Fruit fly (Drosophila melanogaster) Kc167 (cell line): ENCODE results near the gene Swt1.

Experiments used
- Myc ChIP-seq: fragments of >200 bp; optimal IDR thresholded peaks from 2 replicates; lab custom pipeline; 2017; ENCODE audit warnings: missing external identifiers
- Sin3A ChIP-seq: fragments of >200 bp; optimal IDR thresholded peaks from 2 replicates; lab custom pipeline; 2018; ENCODE audit warnings: missing external identifiers
- h ChIP-seq: fragments of >200 bp; optimal IDR thresholded peaks from 3 replicates; lab custom pipeline; 2018; ENCODE audit warnings: missing external identifiers
- insv ChIP-seq: fragments of >200 bp; optimal IDR thresholded peaks from 3 replicates; lab custom pipeline; 2018; ENCODE audit warnings: missing external identifiers
- psq ChIP-seq: fragments of >200 bp; optimal IDR thresholded peaks from 2 replicates; lab custom pipeline; 2017; ENCODE audit warnings: missing external identifiers
- ttk ChIP-seq: sonication (Bioruptor generic); optimal IDR thresholded peaks from 2 replicates; lab custom pipeline; 2017; ENCODE audit warnings: missing external identifiers

The Swt1 gene

DNA sequence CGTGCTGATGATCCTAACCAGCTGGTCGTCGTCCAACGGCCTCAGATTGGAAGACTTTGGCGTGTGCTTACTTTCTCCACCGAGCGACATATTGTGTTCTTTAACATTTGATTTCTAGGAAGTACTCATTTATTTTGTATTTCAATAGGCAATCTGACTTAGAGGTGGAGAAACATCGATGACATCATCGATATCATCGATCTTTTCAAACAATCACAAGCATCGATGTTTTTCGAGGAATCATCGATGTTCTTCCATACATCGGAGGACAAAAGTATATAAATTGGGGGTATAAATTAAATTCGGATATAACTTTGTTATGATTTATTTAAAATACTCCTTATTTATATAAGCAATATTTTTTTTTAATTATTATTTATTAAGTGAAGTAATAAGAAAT lies at the start of gene Swt1:
Swt1 (minus strand) TSS at position 177 of the 400 bp plus-strand sequence.
- no peak for TF ChIP-seq insv (lab: Kevin White, UChicago)
- no peak for TF ChIP-seq Myc (lab: Kevin White, UChicago)
- TF ChIP-seq ttk (lab: Kevin White, UChicago) = no peak
- TF ChIP-seq Sin3A (lab: Kevin White, UChicago) = no peak
- no peak for TF ChIP-seq psq (lab: Kevin White, UChicago)
- no peak for TF ChIP-seq h

DNA sequence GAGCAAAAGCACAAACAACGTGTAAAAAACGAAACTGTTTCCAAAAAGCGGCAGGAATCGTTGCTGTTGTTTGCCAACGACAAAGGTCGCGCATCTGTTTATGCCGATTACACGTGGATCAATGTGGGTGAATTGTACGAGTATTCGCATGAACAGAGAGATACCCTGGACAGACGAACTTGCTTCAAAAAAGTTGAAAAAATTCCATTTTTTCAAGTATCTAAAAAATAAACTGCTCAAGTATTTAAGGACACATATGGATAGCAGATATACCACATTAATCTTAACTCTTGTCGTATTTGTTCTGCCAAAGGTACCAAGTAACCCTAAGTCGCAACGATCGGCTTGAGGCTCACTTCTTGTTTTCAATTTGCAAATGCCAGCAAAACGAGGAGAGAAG lies 49.6 kb upstream of the Swt1 start:
- TF ChIP-seq Myc (lab: Kevin White, UChicago) (no peak), Sin3A (lab: Kevin White, UChicago) (no peak), ttk (lab: Kevin White, UChicago) (no peak), insv (lab: Kevin White, UChicago) (no peak), psq (lab: Kevin White, UChicago) (no peak), h (no peak)

dm6 chrX:18138297-18138696 lies 48.0 kb upstream of the Swt1 start, which contains the start of gene CG43229:
TSS of gene CG43229 (plus strand) at chrX:18138542.
- no peak for TF ChIP-seq insv (lab: Kevin White, UChicago)
- TF ChIP-seq ttk (lab: Kevin White, UChicago) = no peak
- TF ChIP-seq psq (lab: Kevin White, UChicago) = no peak
- TF ChIP-seq h = no peak
- no peak for TF ChIP-seq Sin3A (lab: Kevin White, UChicago)

DNA sequence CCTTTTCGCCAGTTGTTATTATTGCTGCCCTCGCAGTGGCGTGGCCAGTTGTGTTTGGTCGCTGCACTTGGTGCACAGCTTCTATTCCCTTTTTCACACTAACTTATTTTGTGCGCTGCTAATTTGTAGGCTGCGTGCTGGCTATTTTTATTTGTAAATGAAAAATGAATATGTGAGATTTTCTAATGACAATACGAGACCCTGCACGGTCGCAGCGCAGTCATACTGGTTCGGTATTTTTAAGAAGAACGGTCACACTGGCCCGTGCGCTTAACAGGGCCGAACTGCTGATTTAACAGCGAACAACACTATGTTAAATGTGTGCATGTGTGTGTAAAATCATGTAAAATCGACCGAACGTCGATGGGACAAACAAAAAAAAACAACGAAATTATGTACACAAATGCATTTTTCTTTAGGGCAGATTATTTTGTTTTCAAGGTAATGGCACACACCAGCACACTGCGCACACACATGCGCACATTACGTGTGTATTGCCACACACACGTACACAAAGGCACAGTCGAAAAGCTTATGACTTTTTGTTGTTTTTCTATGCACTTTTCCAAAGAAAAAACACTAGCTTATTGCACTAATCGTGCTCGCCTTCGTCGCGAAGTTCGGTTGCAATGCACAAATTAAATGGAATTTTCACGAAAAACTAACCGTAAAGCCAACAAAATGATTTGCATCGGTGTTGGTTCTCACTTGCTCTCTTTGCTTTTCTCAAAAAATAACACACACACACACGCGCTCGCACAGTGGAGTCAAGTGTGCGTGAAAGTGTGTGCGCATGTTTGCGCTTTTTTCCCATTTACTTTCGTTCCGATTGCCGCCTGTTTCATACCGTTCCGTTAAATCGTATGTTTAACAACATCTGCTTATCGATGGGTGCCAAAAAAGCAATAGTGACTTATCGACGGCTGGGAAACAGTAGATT lies 46.9 kb upstream of the Swt1 start, which contains the start of gene ari-1:
ari-1 (minus strand) TSS at position 875 of the 940 bp plus-strand sequence.
- no peak for TF ChIP-seq insv (lab: Kevin White, UChicago)
- no peak for TF ChIP-seq psq (lab: Kevin White, UChicago)
- TF ChIP-seq h = no peak
- TF ChIP-seq ttk (lab: Kevin White, UChicago) = no peak
- no peak for TF ChIP-seq Sin3A (lab: Kevin White, UChicago)
- TF ChIP-seq Myc (lab: Kevin White, UChicago) = no peak

DNA sequence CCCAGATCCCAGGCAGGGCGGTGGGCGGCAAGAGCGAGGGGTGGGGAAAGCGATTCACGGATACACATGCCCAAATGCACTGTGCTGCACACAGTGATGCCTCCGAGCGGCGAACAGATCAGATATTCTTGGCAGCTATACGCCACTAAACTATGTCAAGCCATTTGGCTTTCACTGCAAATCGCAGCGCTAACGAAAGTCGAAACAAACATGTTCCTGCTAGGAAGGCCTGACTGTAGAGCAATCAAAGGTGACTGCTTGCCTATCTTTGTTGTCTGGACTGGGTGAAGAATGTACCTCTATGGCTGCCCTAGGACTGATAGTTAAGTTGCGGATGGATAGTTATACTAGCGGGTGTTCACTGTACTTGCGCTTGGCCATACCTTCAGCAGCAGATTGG lies 45.8 kb upstream of the Swt1 start:
- TF ChIP-seq insv (lab: Kevin White, UChicago) (no peak), h (no peak), Sin3A (lab: Kevin White, UChicago) (no peak), ttk (lab: Kevin White, UChicago) (peak; percentile 40)

- TF ChIP-seq psq (lab: Kevin White, UChicago) = no peak
Measured at dm6 chrX:18130168-18130567, 39.9 kb upstream of the Swt1 start, which contains the start of gene CG43133. TSS of gene CG43133 (minus strand) at chrX:18130178.

DNA sequence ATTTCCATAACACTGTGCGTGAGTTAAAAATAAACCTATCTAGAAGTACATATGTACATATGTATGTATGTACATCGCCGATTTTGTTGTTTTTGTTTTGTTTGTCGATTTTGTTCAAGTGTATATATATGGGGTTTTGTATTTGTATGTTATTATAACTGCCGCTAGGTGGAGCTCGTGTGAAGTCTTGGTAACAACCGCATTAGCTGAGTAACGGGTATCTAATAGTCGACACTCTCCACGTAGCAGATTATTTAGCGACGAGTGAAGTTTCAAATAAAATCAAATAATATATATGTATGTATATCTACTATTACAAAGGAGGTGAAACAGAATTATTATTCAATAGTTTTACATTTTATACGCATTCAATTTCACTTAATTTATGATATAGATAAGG lies 39.0 kb upstream of the Swt1 start:
- TF ChIP-seq h (no peak), insv (lab: Kevin White, UChicago) (no peak), ttk (lab: Kevin White, UChicago) (no peak), Myc (lab: Kevin White, UChicago) (no peak), psq (lab: Kevin White, UChicago) (no peak), Sin3A (lab: Kevin White, UChicago) (no peak)

- no peak for TF ChIP-seq insv (lab: Kevin White, UChicago)
- TF ChIP-seq Sin3A (lab: Kevin White, UChicago) = no peak
- TF ChIP-seq Myc (lab: Kevin White, UChicago) = no peak
- no peak for TF ChIP-seq psq (lab: Kevin White, UChicago)
- no peak for TF ChIP-seq ttk (lab: Kevin White, UChicago)
Measured at dm6 chrX:18125520-18125919, 35.2 kb upstream of the Swt1 start.

DNA sequence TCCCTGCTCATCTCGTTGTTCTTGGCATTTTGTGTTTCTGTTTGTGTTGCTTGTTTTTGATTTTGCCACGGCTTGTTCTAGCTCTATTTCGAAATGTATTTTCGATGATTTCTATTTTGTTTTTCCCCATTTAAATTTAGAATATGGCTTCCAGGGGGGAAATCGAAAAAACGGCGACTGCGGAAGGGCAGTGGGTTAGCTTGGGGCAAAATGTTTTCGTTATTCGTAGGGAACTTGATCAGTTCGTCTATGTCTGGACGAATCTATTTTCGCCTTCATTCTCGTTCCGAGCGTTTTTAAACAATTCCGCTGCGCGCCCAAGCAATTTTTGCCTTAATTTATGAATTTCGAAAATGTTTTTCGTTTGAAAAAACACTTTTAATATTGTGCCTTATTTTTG lies 28.2 kb upstream of the Swt1 start:
- TF ChIP-seq ttk (lab: Kevin White, UChicago) (no peak), Sin3A (lab: Kevin White, UChicago) (no peak)

- no peak for TF ChIP-seq h
- TF ChIP-seq insv (lab: Kevin White, UChicago) = no peak
- TF ChIP-seq Myc (lab: Kevin White, UChicago) = no peak
- no peak for TF ChIP-seq psq (lab: Kevin White, UChicago)
- TF ChIP-seq ttk (lab: Kevin White, UChicago) = no peak
- no peak for TF ChIP-seq Sin3A (lab: Kevin White, UChicago)
Measured at dm6 chrX:18116811-18117383, 26.6 kb upstream of the Swt1 start, which contains the start of gene wupA. TSS of gene wupA (minus strand) at chrX:18116922.

DNA sequence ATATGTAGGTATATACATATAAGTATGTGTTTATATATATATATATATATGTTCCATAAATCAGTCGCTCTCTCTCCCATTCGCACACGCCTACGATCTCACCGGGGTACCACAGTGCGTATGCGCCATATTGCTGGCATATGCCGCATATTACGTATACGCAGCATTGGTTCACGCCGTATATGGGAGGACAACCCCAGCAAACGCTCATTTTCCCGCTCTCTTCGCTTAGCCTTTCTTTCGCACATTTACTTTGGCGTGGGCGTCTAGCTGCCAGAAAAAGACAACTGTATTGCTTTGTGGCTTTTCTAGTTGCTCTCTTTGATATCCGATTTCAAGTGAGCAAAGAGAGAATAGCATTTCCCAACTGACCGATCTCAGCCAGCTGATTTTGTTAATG lies 24.5 kb upstream of the Swt1 start:
- TF ChIP-seq h = no peak
- TF ChIP-seq Sin3A (lab: Kevin White, UChicago) = no peak
- no peak for TF ChIP-seq insv (lab: Kevin White, UChicago)
- TF ChIP-seq Myc (lab: Kevin White, UChicago) = no peak
- TF ChIP-seq ttk (lab: Kevin White, UChicago) = no peak
- TF ChIP-seq psq (lab: Kevin White, UChicago) = no peak

- TF ChIP-seq h (no peak), insv (lab: Kevin White, UChicago) (no peak), Myc (lab: Kevin White, UChicago) (no peak), psq (lab: Kevin White, UChicago) (no peak), ttk (lab: Kevin White, UChicago) (no peak), Sin3A (lab: Kevin White, UChicago) (no peak)
Measured at dm6 chrX:18108676-18109075, 18.4 kb upstream of the Swt1 start.
